Fruit fly (Drosophila melanogaster) whole organism, embryonic: Measurements from ENCODE around the gene Nin.
A peak's percentile ranks its signal among the peaks of the same experiment; 100 is the strongest.

ENCODE experiments used
- Antp ChIP-seq: fragments of 200-800 bp; sonication (Bioruptor generic); optimal IDR thresholded peaks from 3 replicates; lab custom pipeline; 2016; ENCODE audit warnings: missing biosample characterization, missing genetic modification characterization
- B-H2 ChIP-seq: fragments of 200-800 bp; sonication (Bioruptor generic); optimal IDR thresholded peaks from 2 replicates; lab custom pipeline; 2018; ENCODE audit warnings: missing biosample characterization, mild to moderate bottlenecking, missing genetic modification characterization
- C15 ChIP-seq: fragments of 200-800 bp; sonication (Bioruptor generic); IDR thresholded peaks from 3 replicates; pipeline ENCODE4 v1.3.6; 2022; ENCODE audit warnings: missing biosample characterization, missing genetic modification characterization
- CG10209 ChIP-seq: fragments of 200-800 bp; sonication (Bioruptor generic); optimal IDR thresholded peaks from 3 replicates; lab custom pipeline; 2017; ENCODE audit warnings: missing biosample characterization, mild to moderate bottlenecking, missing genetic modification characterization, missing genetic modification reagents
- CG10462 ChIP-seq: fragments of 200-800 bp; sonication (Bioruptor generic); optimal IDR thresholded peaks from 2 replicates; lab custom pipeline; 2016; ENCODE audit warnings: missing biosample characterization, missing genetic modification characterization
- CG11247 ChIP-seq: fragments of 200-800 bp; sonication (Bioruptor generic); IDR thresholded peaks from 2 replicates; pipeline ENCODE4 v1.3.6; 2022; ENCODE audit warnings: missing biosample characterization, missing genetic modification characterization
- CG11398 ChIP-seq: fragments of 200-800 bp; sonication (Bioruptor generic); optimal IDR thresholded peaks from 2 replicates; lab custom pipeline; 2016; ENCODE audit warnings: missing biosample characterization, missing genetic modification characterization
- CG14710 ChIP-seq: fragments of 200-800 bp; sonication (Bioruptor generic); optimal IDR thresholded peaks from 3 replicates; lab custom pipeline; 2019; ENCODE audit warnings: missing biosample characterization, mild to moderate bottlenecking, missing genetic modification characterization, moderate library complexity
- CG15011 ChIP-seq: fragments of 200-800 bp; sonication (Bioruptor generic); optimal IDR thresholded peaks from 3 replicates; lab custom pipeline; 2018; ENCODE audit warnings: missing biosample characterization, mild to moderate bottlenecking, missing genetic modification characterization
- CG1603 ChIP-seq: fragments of 200-800 bp; sonication (Bioruptor generic); optimal IDR thresholded peaks from 2 replicates; lab custom pipeline; 2019; ENCODE audit warnings: missing biosample characterization, mild to moderate bottlenecking, missing genetic modification characterization, moderate library complexity
- CG16779 ChIP-seq: fragments of 200-800 bp; sonication (Bioruptor generic); IDR thresholded peaks from 2 replicates; pipeline ENCODE4 v1.3.6; 2022; ENCODE audit warnings: missing biosample characterization, missing genetic modification characterization
- CG17186 ChIP-seq: fragments of 200-800 bp; sonication (Bioruptor generic); optimal IDR thresholded peaks from 3 replicates; lab custom pipeline; 2017; ENCODE audit warnings: missing biosample characterization, missing genetic modification reagents, missing genetic modification characterization
- CG17829 ChIP-seq: fragments of 200-800 bp; optimal IDR thresholded peaks from 2 replicates; lab custom pipeline; 2019; ENCODE audit warnings: missing biosample characterization, mild to moderate bottlenecking, missing genetic modification characterization, moderate library complexity
- CG4360 ChIP-seq: fragments of 200-800 bp; sonication (Bioruptor generic); IDR thresholded peaks from 2 replicates; pipeline ENCODE4 v1.3.6; 2022; ENCODE audit warnings: missing biosample characterization, missing genetic modification characterization
- CG4617 ChIP-seq: fragments of 200-800 bp; sonication (Bioruptor generic); optimal IDR thresholded peaks from 3 replicates; lab custom pipeline; 2016; ENCODE audit warnings: missing biosample characterization, missing genetic modification characterization, borderline replicate concordance
- CG4707 ChIP-seq: fragments of 200-800 bp; sonication (Bioruptor generic); optimal IDR thresholded peaks from 2 replicates; lab custom pipeline; 2018; ENCODE audit warnings: missing biosample characterization, mild to moderate bottlenecking, missing genetic modification characterization, moderate library complexity
- CG5180 ChIP-seq: fragments of 200-800 bp; sonication (Bioruptor generic); optimal IDR thresholded peaks from 3 replicates; lab custom pipeline; 2017; ENCODE audit warnings: missing biosample characterization, missing genetic modification characterization, mild to moderate bottlenecking, moderate library complexity, missing genetic modification reagents
- CG6683 ChIP-seq: fragments of 200-800 bp; sonication (Bioruptor generic); optimal IDR thresholded peaks from 2 replicates; lab custom pipeline; 2017; ENCODE audit warnings: missing biosample characterization, mild to moderate bottlenecking, missing genetic modification characterization, missing genetic modification reagents
- CG7839 ChIP-seq: fragments of 200-800 bp; sonication (Bioruptor generic); optimal IDR thresholded peaks from 3 replicates; lab custom pipeline; 2018; ENCODE audit warnings: missing biosample characterization, mild to moderate bottlenecking, missing genetic modification characterization, moderate library complexity
- CG8281 ChIP-seq: fragments of 200-800 bp; sonication (Bioruptor generic); optimal IDR thresholded peaks from 2 replicates; lab custom pipeline; 2018; ENCODE audit warnings: missing biosample characterization, mild to moderate bottlenecking, missing genetic modification characterization, moderate library complexity
- Camta ChIP-seq: fragments of 200-800 bp; sonication (Bioruptor generic); optimal IDR thresholded peaks from 2 replicates; lab custom pipeline; 2016; ENCODE audit warnings: missing biosample characterization, missing genetic modification characterization
- Dp ChIP-seq: fragments of 200-800 bp; sonication (Bioruptor generic); optimal IDR thresholded peaks from 2 replicates; lab custom pipeline; 2018; ENCODE audit warnings: missing biosample characterization, mild to moderate bottlenecking, missing genetic modification characterization, moderate library complexity
- Fer1 ChIP-seq: fragments of 200-800 bp; sonication (Bioruptor generic); optimal IDR thresholded peaks from 2 replicates; lab custom pipeline; 2017; ENCODE audit warnings: missing biosample characterization, mild to moderate bottlenecking, missing genetic modification characterization
- GATAe ChIP-seq: fragments of 200-800 bp; sonication (Bioruptor generic); conservative IDR thresholded peaks from 2 replicates; pipeline ENCODE4 v1.3.6; 2022; ENCODE audit warnings: missing biosample characterization, missing genetic modification characterization
- HLHmδ ChIP-seq: fragments of 200-800 bp; sonication (Bioruptor generic); optimal IDR thresholded peaks from 2 replicates; lab custom pipeline; 2018; ENCODE audit warnings: missing biosample characterization, mild to moderate bottlenecking, missing genetic modification characterization, moderate library complexity
- MBD-R2 ChIP-seq: fragments of 200-800 bp; sonication (Bioruptor generic); IDR thresholded peaks from 2 replicates; pipeline ENCODE4 v1.3.6; 2022; ENCODE audit warnings: missing biosample characterization, missing genetic modification characterization
- MESR4 ChIP-seq: fragments of 200-800 bp; sonication (Bioruptor generic); optimal IDR thresholded peaks from 2 replicates; lab custom pipeline; 2018; ENCODE audit warnings: missing biosample characterization, mild to moderate bottlenecking, missing genetic modification characterization, moderate library complexity
- Mad ChIP-seq: fragments of 200-800 bp; sonication (Bioruptor generic); optimal IDR thresholded peaks from 2 replicates; lab custom pipeline; 2016; ENCODE audit warnings: missing biosample characterization, missing genetic modification characterization
- NC2α ChIP-seq: fragments of 200-800 bp; sonication (Bioruptor generic); optimal IDR thresholded peaks from 2 replicates; lab custom pipeline; 2016; ENCODE audit warnings: missing biosample characterization, missing genetic modification characterization
- Sry-δ ChIP-seq: fragments of 200-800 bp; sonication (Bioruptor generic); optimal IDR thresholded peaks from 2 replicates; lab custom pipeline; 2016; ENCODE audit warnings: missing biosample characterization, missing genetic modification characterization
- Usf ChIP-seq: fragments of 200-800 bp; sonication (Bioruptor generic); optimal IDR thresholded peaks from 2 replicates; lab custom pipeline; 2017; ENCODE audit warnings: missing genotype, missing biosample characterization, missing genetic modification characterization
- ara ChIP-seq: fragments of 200-800 bp; sonication (Bioruptor generic); IDR thresholded peaks from 2 replicates; pipeline ENCODE4 v1.3.6; 2022; ENCODE audit warnings: missing biosample characterization, missing genetic modification characterization
- bcd ChIP-seq: fragments of 200-800 bp; sonication (Bioruptor generic); optimal IDR thresholded peaks from 2 replicates; lab custom pipeline; 2017; ENCODE audit warnings: missing biosample characterization, mild to moderate bottlenecking, missing genetic modification characterization
- br ChIP-seq: fragments of >200 bp; optimal IDR thresholded peaks from 2 replicates; lab custom pipeline; 2017
- cad ChIP-seq: fragments of >200 bp; optimal IDR thresholded peaks from 2 replicates; lab custom pipeline; 2017; ENCODE audit warnings: missing biosample characterization, missing genetic modification characterization
- cg ChIP-seq: fragments of 200-800 bp; sonication (Bioruptor generic); optimal IDR thresholded peaks from 3 replicates; lab custom pipeline; 2019; ENCODE audit warnings: missing biosample characterization, mild to moderate bottlenecking, missing genetic modification characterization, moderate library complexity
- chif ChIP-seq, 2 experiments: fragments of 200-800 bp; sonication (Bioruptor generic); optimal IDR thresholded peaks; 3 replicates each; lab custom pipeline; 2016; ENCODE audit warnings: missing biosample characterization in 2 of 2, missing genetic modification characterization in 2 of 2
- chm ChIP-seq: fragments of 200-800 bp; sonication (Bioruptor generic); IDR thresholded peaks from 2 replicates; pipeline ENCODE4 v1.3.6; 2022; ENCODE audit warnings: missing biosample characterization, missing genetic modification characterization
- dpn ChIP-seq, 2 experiments: fragments of 200-800 bp; sonication (Bioruptor generic); optimal IDR thresholded peaks; 3 replicates each; lab custom pipeline; 2016; ENCODE audit warnings: missing biosample characterization in 2 of 2, missing genetic modification characterization in 2 of 2
- eve ChIP-seq, 2 experiments: fragments of >200 bp; optimal IDR thresholded peaks; 2 replicates each; lab custom pipeline; 2017; ENCODE audit warnings: missing biosample characterization in 2 of 2, missing genetic modification characterization in 2 of 2
- gce ChIP-seq: fragments of 200-800 bp; sonication (Bioruptor generic); IDR thresholded peaks from 3 replicates; pipeline ENCODE4 v1.3.6; 2022; ENCODE audit warnings: missing biosample characterization, missing genetic modification characterization
- knrl ChIP-seq: fragments of 200-800 bp; sonication (Bioruptor generic); IDR thresholded peaks from 3 replicates; pipeline ENCODE4 v1.3.6; 2022; ENCODE audit warnings: missing biosample characterization, missing genetic modification characterization; ENCODE audit not compliant: partially characterized antibody
- lab ChIP-seq: fragments of 200-800 bp; sonication (Bioruptor generic); optimal IDR thresholded peaks from 3 replicates; lab custom pipeline; 2017; ENCODE audit warnings: missing biosample characterization, missing genetic modification characterization, mild to moderate bottlenecking, moderate library complexity, missing genetic modification reagents
- mam ChIP-seq: fragments of 200-800 bp; sonication (Bioruptor generic); optimal IDR thresholded peaks from 3 replicates; lab custom pipeline; 2016; ENCODE audit warnings: missing biosample characterization, missing genetic modification characterization
- mirr ChIP-seq: fragments of 200-800 bp; sonication (Bioruptor generic); optimal IDR thresholded peaks from 3 replicates; lab custom pipeline; 2018; ENCODE audit warnings: missing biosample characterization, mild to moderate bottlenecking, missing genetic modification characterization
- peb ChIP-seq: fragments of 200-800 bp; sonication (Bioruptor generic); IDR thresholded peaks from 2 replicates; pipeline ENCODE4 v1.3.6; 2022; ENCODE audit warnings: missing biosample characterization, missing genetic modification characterization
- pfk ChIP-seq: fragments of 200-800 bp; sonication (Bioruptor generic); optimal IDR thresholded peaks from 2 replicates; lab custom pipeline; 2018; ENCODE audit warnings: missing biosample characterization, mild to moderate bottlenecking, missing genetic modification characterization, moderate library complexity
- pzg ChIP-seq: fragments of 200-800 bp; sonication (Bioruptor generic); optimal IDR thresholded peaks from 3 replicates; lab custom pipeline; 2018; ENCODE audit warnings: missing biosample characterization, mild to moderate bottlenecking, missing genetic modification characterization, moderate library complexity
- slbo ChIP-seq: fragments of 200-800 bp; sonication (Bioruptor generic); IDR thresholded peaks from 2 replicates; pipeline ENCODE4 v1.3.6; 2022; ENCODE audit warnings: missing biosample characterization, missing genetic modification characterization
- tap ChIP-seq: fragments of 200-800 bp; optimal IDR thresholded peaks from 3 replicates; lab custom pipeline; 2019; ENCODE audit warnings: missing biosample characterization, mild to moderate bottlenecking, missing genetic modification characterization, moderate library complexity
- usp ChIP-seq: fragments of >200 bp; optimal IDR thresholded peaks from 2 replicates; lab custom pipeline; 2017; ENCODE audit warnings: missing biosample characterization, missing genetic modification characterization
- zf30C ChIP-seq: fragments of 200-800 bp; sonication (Bioruptor generic); optimal IDR thresholded peaks from 3 replicates; lab custom pipeline; 2018; ENCODE audit warnings: missing biosample characterization, mild to moderate bottlenecking, missing genetic modification characterization

The Nin gene

dm6 chr2L:5278309-5279130, at the start of gene Nin, which contains the start of gene Bub1 (continued):
- 0 out of 3 replicates have a peak, but pooled peaks have one; percentile 47 for TF ChIP-seq gce (GFP tag; lab: Robert Waterston, UW)
- peak; percentile 81 for TF ChIP-seq Sry-δ (GFP tag; lab: Kevin White, UChicago)
- TF ChIP-seq br (lab: Kevin White, UChicago): no peak
- no peak for TF ChIP-seq pfk
- TF ChIP-seq dpn (GFP tag; optimal IDR thresholded peaks at IDR 0.05; lab: Kevin White, UChicago): peak in 1 of 2 experiments; percentile 34
- TF ChIP-seq CG16779: no peak
- TF ChIP-seq CG10462 (GFP tag; lab: Kevin White, UChicago): no peak
- TF ChIP-seq usp (GFP tag; lab: Kevin White, UChicago): no peak
- TF ChIP-seq cad (GFP tag; lab: Kevin White, UChicago): no peak
- TF ChIP-seq ara (GFP tag; lab: Robert Waterston, UW): no peak
- TF ChIP-seq bcd (GFP tag; lab: Kevin White, UChicago): no peak
- peak; percentile 10 for TF ChIP-seq mam (GFP tag; lab: Kevin White, UChicago)
- TF ChIP-seq Usf: no peak
- TF ChIP-seq NC2α (GFP tag; lab: Kevin White, UChicago): no peak
- no peak for TF ChIP-seq chm (GFP tag; lab: Robert Waterston, UW)
- TF ChIP-seq tap (tag; lab: Kevin White, UChicago): no peak
- peak; percentile 8 for TF ChIP-seq Antp
- TF ChIP-seq CG17186 (GFP tag; lab: Kevin White, UChicago): peak; percentile 18
- TF ChIP-seq B-H2 (GFP tag; lab: Kevin White, UChicago): no peak
- no peak for TF ChIP-seq mirr (GFP tag; lab: Kevin White, UChicago)
- no peak for TF ChIP-seq CG15011
- TF ChIP-seq cg: no peak
- no peak for TF ChIP-seq chif (GFP tag; optimal IDR thresholded peaks at IDR 0.05; lab: Kevin White, UChicago)
- peak; percentile 90 for TF ChIP-seq knrl (GFP tag; lab: Robert Waterston, UW)
- TF ChIP-seq CG7839: no peak
- TF ChIP-seq CG1603 (tag; lab: Kevin White, UChicago): peak; percentile 50
- no peak for TF ChIP-seq Camta (GFP tag; lab: Kevin White, UChicago)
- TF ChIP-seq GATAe (GFP tag; lab: Robert Waterston, UW): no peak
- TF ChIP-seq CG8281 (tag; lab: Kevin White, UChicago): no peak
- TF ChIP-seq Dp (GFP tag; lab: Kevin White, UChicago): peak; percentile 37
- no peak for TF ChIP-seq peb
- TF ChIP-seq CG10209: no peak
- TF ChIP-seq eve (GFP tag; optimal IDR thresholded peaks at IDR 0.05; lab: Kevin White, UChicago): no peak
- no peak for TF ChIP-seq CG11398 (GFP tag; lab: Kevin White, UChicago)
- peak; percentile 20; the same call in 1 of the 2 replicates for TF ChIP-seq CG4360 (GFP tag; lab: Robert Waterston, UW)
- no peak for TF ChIP-seq CG5180
- peak; percentile 64 for TF ChIP-seq CG14710 (tag; lab: Kevin White, UChicago)
- peak; percentile 81 for TF ChIP-seq slbo (GFP tag; lab: Robert Waterston, UW)
- no peak for TF ChIP-seq zf30C
- TF ChIP-seq lab (GFP tag; lab: Kevin White, UChicago): no peak

dm6 chr2L:5327266-5327621, 48.9 kb upstream of the Nin start:
- TF ChIP-seq CG4617 (peak; percentile 10), CG11247 (GFP tag; lab: Robert Waterston, UW) (no peak), CG17829 (no peak), Fer1 (no peak), CG4707 (GFP tag; lab: Kevin White, UChicago) (no peak), pzg (GFP tag; lab: Kevin White, UChicago) (peak; percentile 24), MESR4 (GFP tag; lab: Kevin White, UChicago) (peak; percentile 84), Mad (GFP tag; lab: Kevin White, UChicago) (no peak), CG6683 (GFP tag; lab: Kevin White, UChicago) (no peak), HLHmδ (no peak), C15 (no peak), Sry-δ (GFP tag; lab: Kevin White, UChicago) (peak; percentile 33), MBD-R2 (GFP tag; lab: Robert Waterston, UW) (0 out of 2 replicates have a peak, but pooled peaks have one; percentile 26)
